Worm (Caenorhabditis elegans): Measurements from ENCODE around the gene ZK354.8.
"Not testable (repeated sequence)": the region's sequence is repeated elsewhere in the genome, so short reads cannot be mapped to it uniquely, and the experiment has no call there.

The ZK354.8 gene

DNA sequence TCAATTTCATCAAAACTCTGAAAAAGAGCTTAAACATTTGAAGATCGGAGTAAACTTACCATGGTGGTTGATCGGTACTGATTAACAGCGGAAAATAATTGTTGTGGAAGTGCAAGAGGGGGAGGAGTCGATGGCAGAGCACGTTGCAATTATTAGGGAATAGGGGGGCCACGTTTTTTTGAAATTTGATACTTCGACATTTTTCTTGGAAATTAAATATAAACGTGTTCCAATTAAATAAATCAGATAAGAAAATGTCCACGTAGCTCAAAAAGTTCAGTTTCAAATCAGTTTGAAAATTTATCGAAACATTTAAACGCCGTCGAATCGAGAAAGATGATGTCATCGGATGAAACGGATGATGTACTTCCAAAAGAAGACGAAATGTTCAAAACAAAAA is 49.2 kb downstream of the ZK354.8 start, which contains the start of gene F36H12.9:
TSS of gene F36H12.9 (plus strand) at position 301 of the 400 bp plus-strand sequence.
- TF ChIP-seq mdl-1 (tag; optimal IDR thresholded peaks at IDR 0.05); egl-43 (GFP tag; IDR thresholded peaks at IDR 0.05); mdt-29 (GFP tag; IDR thresholded peaks at IDR 0.05): not testable (repeated sequence)

DNA sequence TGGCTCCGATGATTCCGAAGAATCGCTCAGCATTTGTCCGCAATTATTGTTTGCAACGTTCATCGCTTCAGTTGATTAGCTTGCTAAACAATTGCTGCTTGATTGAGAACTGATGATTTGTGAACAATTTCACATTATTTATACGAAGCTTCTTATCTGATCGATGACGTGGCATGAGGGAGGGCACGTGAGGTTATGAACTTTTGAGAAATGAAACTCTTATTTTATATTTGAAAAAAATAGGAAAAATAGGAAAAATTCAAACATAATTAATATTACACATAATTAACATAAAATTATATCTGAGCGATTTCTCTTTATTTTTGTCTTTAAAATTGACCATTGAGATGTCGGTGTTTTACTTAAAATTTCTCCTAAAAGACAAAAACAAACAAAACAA is 51.3 kb downstream of the ZK354.8 start, which contains the start of gene F36H12.10:
TSS of gene F36H12.10 (minus strand) at position 101 of the 400 bp plus-strand sequence.
- TF ChIP-seq lin-39 (tag; optimal IDR thresholded peaks at IDR 0.05); nhr-237 (tag; optimal IDR thresholded peaks at IDR 0.05); unc-130 (GFP tag; optimal IDR thresholded peaks at IDR 0.05): not testable (repeated sequence)

Measured in whole organism, L4 larva.